Worm (Caenorhabditis elegans): ENCODE measurements around the gene rfip-2.
A peak's percentile ranks its signal among the peaks of the same experiment; 100 is the strongest.

The rfip-2 gene

DNA sequence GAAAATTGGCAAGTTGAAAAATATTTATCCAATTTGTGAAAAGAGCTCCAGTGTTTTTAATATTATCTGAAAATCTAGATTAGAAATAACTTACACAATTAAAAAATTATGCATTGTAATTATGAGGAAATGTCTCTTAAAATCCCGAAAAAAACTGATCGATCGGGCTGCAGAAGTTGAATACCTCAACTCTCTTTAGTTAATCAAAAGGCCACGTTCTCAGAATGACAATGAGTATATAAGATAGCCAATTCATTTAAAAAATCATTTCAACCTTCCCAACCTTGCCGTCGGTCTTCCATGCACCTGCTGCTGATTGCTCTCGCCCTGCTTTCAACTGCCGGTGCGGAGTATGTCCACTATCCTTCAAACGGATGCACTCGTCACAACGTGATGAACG lies 33.8 kb upstream of the rfip-2 start, which contains the start of gene T02H6.4:
TSS of gene T02H6.4 (plus strand) at position 301 of the 400 bp plus-strand sequence.
- TF ChIP-seq T22C8.4 (GFP tag; IDR thresholded peaks at IDR 0.05) (no peak), ztf-23 (GFP tag; IDR thresholded peaks at IDR 0.05) (no peak), tab-1 (GFP tag; IDR thresholded peaks at IDR 0.05) (no peak), cog-1 (tag; optimal IDR thresholded peaks at IDR 0.05) (no peak)

DNA sequence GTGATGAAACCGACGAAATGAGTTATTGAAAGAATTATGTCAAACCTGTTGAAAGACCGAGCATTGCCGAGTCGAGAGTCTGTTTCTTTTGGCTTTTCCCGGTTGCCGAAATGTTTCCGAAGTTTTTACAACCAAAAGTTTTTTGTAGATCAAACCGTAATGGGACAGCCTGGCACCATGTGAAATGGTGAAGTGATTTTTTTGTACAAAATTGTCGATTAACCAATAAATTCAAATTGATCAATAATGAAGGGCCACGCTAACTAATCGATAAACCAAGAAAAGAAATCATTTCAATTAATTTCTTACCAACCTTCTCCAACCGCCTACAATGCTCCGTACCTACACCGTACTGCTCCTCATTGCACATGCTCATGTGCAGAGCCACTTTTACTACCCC lies 32.0 kb upstream of the rfip-2 start, which contains the start of gene T02H6.3:
TSS of gene T02H6.3 (plus strand) at position 301 of the 400 bp plus-strand sequence.
- TF ChIP-seq ztf-29 (GFP tag; IDR thresholded peaks at IDR 0.05), result no peak
- TF ChIP-seq flt-1 (GFP tag; IDR thresholded peaks at IDR 0.05), result no peak
- TF ChIP-seq cog-1 (tag; optimal IDR thresholded peaks at IDR 0.05), result no peak
- no peak for TF ChIP-seq klf-2 (GFP tag; conservative IDR thresholded peaks at IDR 0.05)
- no peak for TF ChIP-seq ztf-23 (GFP tag; IDR thresholded peaks at IDR 0.05)
- TF ChIP-seq tab-1 (GFP tag; IDR thresholded peaks at IDR 0.05), result no peak
- TF ChIP-seq T22C8.4 (GFP tag; IDR thresholded peaks at IDR 0.05), result no peak
- TF ChIP-seq ref-1 (GFP tag; conservative IDR thresholded peaks at IDR 0.05), result no peak
- no peak for TF ChIP-seq med-1 (GFP tag; optimal IDR thresholded peaks at IDR 0.05; ENCODE audit: insufficient read depth)

DNA sequence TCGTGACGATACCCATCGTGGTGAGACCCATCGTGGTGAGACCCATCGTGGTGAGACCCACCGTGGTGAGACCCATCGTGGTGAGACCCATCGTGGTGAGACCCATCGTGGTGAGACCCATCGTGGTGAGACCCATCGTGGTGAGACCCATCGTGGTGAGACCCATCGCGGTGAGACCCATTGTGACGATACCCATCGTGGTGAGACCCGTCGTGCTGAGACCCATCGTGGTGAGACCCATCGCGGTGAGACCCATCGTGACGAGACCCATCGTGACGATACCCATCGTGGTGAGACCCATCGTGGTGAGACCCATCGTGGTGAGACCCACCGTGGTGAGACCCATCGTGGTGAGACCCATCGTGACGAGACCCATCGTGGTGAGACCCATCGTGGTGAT lies 28.5 kb upstream of the rfip-2 start:
- TF ChIP-seq T22C8.4 (GFP tag; IDR thresholded peaks at IDR 0.05) (peak; percentile 34; the same call in 1 of the 2 replicates), ztf-23 (GFP tag; IDR thresholded peaks at IDR 0.05) (peak; percentile 41; the same call in 1 of the 2 replicates), tab-1 (GFP tag; IDR thresholded peaks at IDR 0.05) (peak; percentile 80), ref-1 (GFP tag; conservative IDR thresholded peaks at IDR 0.05) (0 out of 2 replicates have a peak, but pooled peaks have one; percentile 28)

DNA sequence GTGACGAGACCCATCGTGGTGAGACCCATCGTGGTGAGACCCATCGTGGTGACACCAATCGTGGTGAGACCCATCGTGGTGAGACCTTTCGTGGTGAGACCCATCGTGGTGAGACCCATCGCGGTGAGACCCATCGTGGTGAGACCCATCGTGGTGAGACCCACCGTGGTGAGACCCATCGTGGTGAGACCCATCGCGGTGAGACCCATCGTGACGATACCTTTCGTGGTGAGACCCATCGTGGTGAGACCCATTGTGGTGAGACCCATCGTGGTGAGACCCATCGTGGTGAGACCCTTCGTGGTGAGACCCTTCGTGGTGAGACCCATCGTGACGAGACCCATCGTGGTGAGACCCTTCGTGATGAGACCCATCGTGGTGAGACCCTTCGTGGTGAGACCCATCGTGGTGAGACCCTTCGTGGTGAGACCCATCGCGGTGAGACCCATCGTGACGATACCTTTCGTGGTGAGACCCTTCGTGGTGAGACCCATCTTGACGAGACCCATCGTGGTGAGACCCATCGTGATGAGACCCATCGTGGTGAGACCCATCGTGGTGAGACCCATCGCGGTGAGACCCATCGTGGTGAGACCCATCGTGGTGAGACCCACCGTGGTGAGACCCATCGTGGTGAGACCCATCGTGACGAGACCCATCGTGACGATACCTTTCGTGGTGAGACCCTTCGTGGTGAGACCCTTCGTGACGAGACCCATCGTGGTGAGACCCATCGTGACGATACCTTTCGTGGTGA lies 26.6 kb upstream of the rfip-2 start:
- TF ChIP-seq ztf-29 (GFP tag; IDR thresholded peaks at IDR 0.05), result peak; percentile 23; the same call in 1 of the 2 replicates
- peak; percentile 69 for TF ChIP-seq flt-1 (GFP tag; IDR thresholded peaks at IDR 0.05)
- peak; percentile 81 for TF ChIP-seq tab-1 (GFP tag; IDR thresholded peaks at IDR 0.05)
- peak; percentile 59 for TF ChIP-seq ref-1 (GFP tag; conservative IDR thresholded peaks at IDR 0.05)
- TF ChIP-seq klf-2 (GFP tag; conservative IDR thresholded peaks at IDR 0.05), result peak; percentile 66
- TF ChIP-seq T22C8.4 (GFP tag; IDR thresholded peaks at IDR 0.05), result peak; percentile 75

DNA sequence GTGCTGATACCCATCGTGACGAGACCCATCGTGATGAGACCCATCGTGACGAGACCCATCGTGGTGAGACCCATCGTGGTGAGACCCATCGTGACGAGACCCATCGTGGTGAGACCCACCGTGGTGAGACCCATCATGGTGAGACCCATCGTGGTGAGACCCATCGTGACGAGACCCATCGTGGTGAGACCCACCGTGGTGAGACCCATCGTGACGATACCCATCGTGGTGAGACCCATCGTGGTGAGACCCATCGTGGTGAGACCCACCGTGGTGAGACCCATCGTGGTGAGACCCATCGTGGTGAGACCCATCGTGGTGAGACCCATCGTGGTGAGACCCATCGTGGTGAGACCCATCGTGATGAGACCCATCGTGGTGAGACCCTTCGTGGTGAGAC lies 25.1 kb upstream of the rfip-2 start:
- 0 out of 2 replicates have a peak, but pooled peaks have one; percentile 45 for TF ChIP-seq tab-1 (GFP tag; IDR thresholded peaks at IDR 0.05)
- TF ChIP-seq ztf-23 (GFP tag; IDR thresholded peaks at IDR 0.05), result peak; percentile 48; the same call in 1 of the 2 replicates

DNA sequence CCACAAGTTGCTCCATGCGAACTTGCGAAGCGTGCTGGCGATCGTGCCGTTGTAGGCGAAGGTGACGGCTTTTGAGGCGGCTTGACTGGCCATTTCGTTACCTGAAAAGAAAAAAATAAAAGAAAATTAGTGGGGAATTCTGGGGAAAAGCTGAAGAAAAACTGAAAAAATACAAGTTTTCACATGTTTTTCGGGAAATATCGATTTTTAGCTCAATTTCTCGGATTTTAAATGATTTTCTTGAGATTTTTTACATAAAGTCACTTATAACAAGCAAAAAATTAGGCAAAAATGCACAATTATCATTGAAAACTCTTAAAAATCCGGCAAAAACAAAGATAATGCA lies 22.6 kb upstream of the rfip-2 start, which contains the start of gene T02H6.11:
TSS of gene T02H6.11 (minus strand) at position 101 of the 346 bp plus-strand sequence.
- no peak for TF ChIP-seq tab-1 (GFP tag; IDR thresholded peaks at IDR 0.05)
- no peak for TF ChIP-seq ref-1 (GFP tag; conservative IDR thresholded peaks at IDR 0.05)
- no peak for TF ChIP-seq ztf-29 (GFP tag; IDR thresholded peaks at IDR 0.05)
- no peak for TF ChIP-seq med-1 (GFP tag; optimal IDR thresholded peaks at IDR 0.05; ENCODE audit: insufficient read depth)
- TF ChIP-seq T22C8.4 (GFP tag; IDR thresholded peaks at IDR 0.05), result no peak
- no peak for TF ChIP-seq flt-1 (GFP tag; IDR thresholded peaks at IDR 0.05)
- no peak for TF ChIP-seq cog-1 (tag; optimal IDR thresholded peaks at IDR 0.05)
- no peak for TF ChIP-seq klf-2 (GFP tag; conservative IDR thresholded peaks at IDR 0.05)
- TF ChIP-seq ztf-23 (GFP tag; IDR thresholded peaks at IDR 0.05), result no peak

DNA sequence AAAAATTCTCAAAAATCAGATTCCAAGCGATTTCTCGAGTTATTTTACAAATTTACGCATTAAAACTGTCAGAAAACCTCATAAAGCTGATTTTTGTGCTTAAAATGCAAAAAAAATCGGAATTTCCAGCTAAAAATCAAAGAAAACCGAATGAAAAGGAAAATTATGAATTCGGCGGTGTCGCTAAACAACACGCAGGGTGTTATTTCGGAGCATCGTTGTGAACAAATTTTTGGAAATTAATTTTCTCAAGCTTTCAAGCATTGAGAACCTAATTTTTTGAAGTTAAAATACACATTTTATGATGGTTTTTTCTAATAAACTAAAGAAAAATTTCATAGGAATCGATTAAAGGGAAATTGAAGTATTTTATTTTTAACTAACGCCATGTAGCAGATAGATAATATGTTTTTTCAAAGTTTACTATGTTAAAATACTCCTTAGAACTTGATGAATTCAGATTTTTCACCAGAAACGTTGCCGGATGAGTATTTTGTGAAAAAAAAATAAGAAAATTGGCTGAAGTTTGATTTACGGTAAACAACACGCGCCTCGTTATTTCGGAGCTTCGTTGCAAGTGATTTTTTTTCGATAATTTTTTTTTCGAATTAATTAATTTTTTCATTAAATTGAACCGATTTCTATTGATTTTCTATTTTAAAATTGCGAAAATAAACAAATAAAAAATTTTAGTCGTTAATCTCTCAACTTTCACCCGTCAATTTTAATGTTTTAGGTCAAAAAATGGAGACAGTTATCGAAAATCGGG lies 22.0 kb upstream of the rfip-2 start, which contains the start of gene thoc-1:
TSS of gene thoc-1 (plus strand) at position 737 of the 769 bp plus-strand sequence.
- TF ChIP-seq klf-2 (GFP tag; conservative IDR thresholded peaks at IDR 0.05) (no peak), flt-1 (GFP tag; IDR thresholded peaks at IDR 0.05) (no peak), T22C8.4 (GFP tag; IDR thresholded peaks at IDR 0.05) (no peak), tab-1 (GFP tag; IDR thresholded peaks at IDR 0.05) (no peak), cog-1 (tag; optimal IDR thresholded peaks at IDR 0.05) (no peak), med-1 (GFP tag; optimal IDR thresholded peaks at IDR 0.05; ENCODE audit: insufficient read depth) (no peak), ztf-23 (GFP tag; IDR thresholded peaks at IDR 0.05) (no peak), ref-1 (GFP tag; conservative IDR thresholded peaks at IDR 0.05) (no peak), ztf-29 (GFP tag; IDR thresholded peaks at IDR 0.05) (no peak)

DNA sequence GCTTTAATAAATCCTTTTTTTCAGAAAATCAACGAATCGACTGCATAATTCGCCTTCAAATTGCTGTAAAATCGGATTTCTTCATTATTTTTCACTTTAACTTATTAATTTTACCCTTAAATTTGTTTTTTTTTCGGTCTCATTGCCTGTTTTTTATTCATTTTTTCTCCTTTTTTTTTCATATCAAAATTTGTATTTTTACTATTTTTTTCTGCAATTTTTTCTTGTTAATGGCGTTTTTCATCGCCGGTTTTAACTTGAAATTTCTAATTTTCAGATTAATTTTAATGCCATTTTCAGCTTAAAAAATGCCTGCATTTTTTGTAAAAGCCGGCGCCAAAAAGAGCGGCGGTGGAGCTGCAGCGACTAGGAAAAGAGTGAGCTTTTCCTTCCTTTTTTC lies 14.5 kb upstream of the rfip-2 start, which contains the start of gene T02H6.1:
TSS of gene T02H6.1 (plus strand) at position 301 of the 400 bp plus-strand sequence.
- TF ChIP-seq klf-2 (GFP tag; conservative IDR thresholded peaks at IDR 0.05) (no peak), T22C8.4 (GFP tag; IDR thresholded peaks at IDR 0.05) (no peak), tab-1 (GFP tag; IDR thresholded peaks at IDR 0.05) (no peak)

DNA sequence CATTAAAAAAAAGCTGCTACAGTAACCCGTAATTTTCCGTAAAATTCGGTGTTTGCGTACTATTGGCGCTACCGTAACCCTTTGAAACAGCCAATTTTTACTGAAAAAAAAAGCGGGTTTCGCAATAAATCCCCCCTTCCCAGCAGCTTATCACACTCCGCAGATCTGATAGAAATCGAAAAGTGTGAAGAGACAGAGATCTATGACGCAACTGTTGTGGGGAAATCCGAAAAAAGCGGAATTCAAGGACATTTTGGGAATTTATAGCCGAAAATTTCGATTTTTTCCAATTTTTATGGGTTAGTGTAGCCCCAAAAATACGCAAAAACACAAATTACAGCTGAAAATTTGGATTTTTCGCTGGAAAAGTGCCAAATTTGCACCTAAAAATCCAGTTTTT lies 1.7 kb upstream of the rfip-2 start:
- TF ChIP-seq flt-1 (GFP tag; IDR thresholded peaks at IDR 0.05) (no peak), ztf-29 (GFP tag; IDR thresholded peaks at IDR 0.05) (no peak), ref-1 (GFP tag; conservative IDR thresholded peaks at IDR 0.05) (no peak), T22C8.4 (GFP tag; IDR thresholded peaks at IDR 0.05) (no peak), tab-1 (GFP tag; IDR thresholded peaks at IDR 0.05) (no peak), ztf-23 (GFP tag; IDR thresholded peaks at IDR 0.05) (no peak), cog-1 (tag; optimal IDR thresholded peaks at IDR 0.05) (no peak), med-1 (GFP tag; optimal IDR thresholded peaks at IDR 0.05; ENCODE audit: insufficient read depth) (no peak), klf-2 (GFP tag; conservative IDR thresholded peaks at IDR 0.05) (no peak)

DNA sequence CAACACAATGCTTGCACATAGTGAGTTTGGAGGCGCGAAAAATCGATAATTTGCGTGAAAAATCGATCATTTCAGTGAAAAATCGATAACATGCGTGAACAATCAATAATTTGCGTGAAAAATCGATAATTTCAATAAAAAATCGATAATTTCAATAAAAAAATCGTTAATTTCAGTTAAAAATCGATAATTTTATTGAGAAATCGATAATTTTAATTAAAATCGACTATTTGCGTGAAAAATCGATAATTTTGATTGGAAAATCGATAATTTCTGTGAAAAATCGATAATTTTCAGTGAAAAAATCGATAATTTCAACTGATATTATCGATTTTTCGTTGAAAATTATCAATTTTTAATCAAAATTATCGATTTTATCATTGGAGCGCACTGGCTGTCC lies 416 bp downstream of the rfip-2 start:
- TF ChIP-seq T22C8.4 (GFP tag; IDR thresholded peaks at IDR 0.05), result peak; percentile 93
- TF ChIP-seq cog-1 (tag; optimal IDR thresholded peaks at IDR 0.05), result no peak

All from whole organism, midembryonic.